Worm (Caenorhabditis elegans): ENCODE results near the gene tsp-17.

tsp-17 gene

ce11 chrX:3671998-3672397 lies 9.0 kb upstream of the tsp-17 start, which contains the start of gene C02F12.5:
C02F12.5 (minus strand) TSS chrX:3672098.
- TF ChIP-seq ceh-83 (GFP tag; optimal IDR thresholded peaks at IDR 0.05) (no peak), mep-1 (tag; optimal IDR thresholded peaks at IDR 0.05) (no peak), unc-120 (tag; optimal IDR thresholded peaks at IDR 0.05; ENCODE audit: poor library complexity, severe bottlenecking) (no peak), nhr-76 (tag; optimal IDR thresholded peaks at IDR 0.05) (no peak), nhr-237 (tag; optimal IDR thresholded peaks at IDR 0.05) (no peak), nhr-28 (tag; optimal IDR thresholded peaks at IDR 0.05) (no peak), bed-3 (GFP tag; optimal IDR thresholded peaks at IDR 0.05) (no peak), snpc-4 (tag; optimal IDR thresholded peaks at IDR 0.05) (no peak), unc-39 (tag; optimal IDR thresholded peaks at IDR 0.05) (no peak), M03D4.4 (tag; optimal IDR thresholded peaks at IDR 0.05) (no peak), drap-1 (GFP tag; optimal IDR thresholded peaks at IDR 0.05) (no peak), elt-3 (tag; optimal IDR thresholded peaks at IDR 0.05) (no peak)

ce11 chrX:3673584-3674108 lies 7.3 kb upstream of the tsp-17 start, which contains the start of gene ceh-63:
ceh-63 (minus strand) TSS chrX:3674058.
- TF ChIP-seq drap-1 (GFP tag; optimal IDR thresholded peaks at IDR 0.05) (no peak), ceh-39 (tag; optimal IDR thresholded peaks at IDR 0.05) (no peak), nhr-237 (tag; optimal IDR thresholded peaks at IDR 0.05) (no peak), elt-1 (tag; optimal IDR thresholded peaks at IDR 0.05; ENCODE audit: borderline replicate concordance, insufficient read depth) (no peak), ztf-11 (tag; optimal IDR thresholded peaks at IDR 0.05) (no peak), nhr-2 (tag; optimal IDR thresholded peaks at IDR 0.05) (no peak), nhr-28 (tag; optimal IDR thresholded peaks at IDR 0.05) (no peak), lin-13 (tag; optimal IDR thresholded peaks at IDR 0.05) (no peak), unc-62 (GFP tag; optimal IDR thresholded peaks at IDR 0.05) (no peak), lsy-2 (tag; optimal IDR thresholded peaks at IDR 0.05) (no peak)

- TF ChIP-seq nhr-76 (tag; optimal IDR thresholded peaks at IDR 0.05): no peak
- TF ChIP-seq ceh-83 (GFP tag; optimal IDR thresholded peaks at IDR 0.05): no peak
- TF ChIP-seq tbx-8 (GFP tag; optimal IDR thresholded peaks at IDR 0.05): no peak
- TF ChIP-seq pha-4 (tag; optimal IDR thresholded peaks at IDR 0.05): no peak
- peak; percentile 10 for TF ChIP-seq mep-1 (tag; optimal IDR thresholded peaks at IDR 0.05)
- peak; percentile 26 for TF ChIP-seq unc-62 (GFP tag; optimal IDR thresholded peaks at IDR 0.05)
- TF ChIP-seq elt-1 (tag; optimal IDR thresholded peaks at IDR 0.05; ENCODE audit: borderline replicate concordance, insufficient read depth): no peak
- no peak for TF ChIP-seq flh-1 (GFP tag; optimal IDR thresholded peaks at IDR 0.05)
- TF ChIP-seq ceh-43 (GFP tag; optimal IDR thresholded peaks at IDR 0.05): no peak
- TF ChIP-seq sem-2 (GFP tag; optimal IDR thresholded peaks at IDR 0.05): peak; percentile 23
- no peak for TF ChIP-seq zip-8 (tag; optimal IDR thresholded peaks at IDR 0.05)
- TF ChIP-seq ceh-39 (tag; optimal IDR thresholded peaks at IDR 0.05): peak; percentile 34
- no peak for TF ChIP-seq nhr-28 (tag; optimal IDR thresholded peaks at IDR 0.05)
- TF ChIP-seq nhr-12 (tag; optimal IDR thresholded peaks at IDR 0.05): no peak
- TF ChIP-seq unc-120 (tag; optimal IDR thresholded peaks at IDR 0.05; ENCODE audit: poor library complexity, severe bottlenecking): no peak
- no peak for TF ChIP-seq unc-39 (tag; optimal IDR thresholded peaks at IDR 0.05)
- TF ChIP-seq nhr-237 (tag; optimal IDR thresholded peaks at IDR 0.05): no peak
- TF ChIP-seq M03D4.4 (tag; optimal IDR thresholded peaks at IDR 0.05): peak; percentile 59
- TF ChIP-seq ztf-11 (tag; optimal IDR thresholded peaks at IDR 0.05): no peak
- no peak for TF ChIP-seq lsy-2 (tag; optimal IDR thresholded peaks at IDR 0.05)
- no peak for TF ChIP-seq snpc-4 (tag; optimal IDR thresholded peaks at IDR 0.05)
- peak; percentile 73 for TF ChIP-seq lin-32 (GFP tag; optimal IDR thresholded peaks at IDR 0.05)
- TF ChIP-seq ces-1 (GFP tag; optimal IDR thresholded peaks at IDR 0.05): no peak
- no peak for TF ChIP-seq nhr-2 (tag; optimal IDR thresholded peaks at IDR 0.05)
- TF ChIP-seq mab-5 (tag; optimal IDR thresholded peaks at IDR 0.05): no peak
- TF ChIP-seq sptf-1 (tag; optimal IDR thresholded peaks at IDR 0.05): peak; percentile 56
- TF ChIP-seq mls-2 (tag; optimal IDR thresholded peaks at IDR 0.05): peak; percentile 55
- TF ChIP-seq bed-3 (GFP tag; optimal IDR thresholded peaks at IDR 0.05): no peak
- TF ChIP-seq elt-3 (tag; optimal IDR thresholded peaks at IDR 0.05): no peak
- peak; percentile 53 for TF ChIP-seq ham-2 (GFP tag; optimal IDR thresholded peaks at IDR 0.05)
- TF ChIP-seq blmp-1 (tag; optimal IDR thresholded peaks at IDR 0.05): no peak
- TF ChIP-seq hlh-1 (tag; optimal IDR thresholded peaks at IDR 0.05): peak; percentile 0
- TF ChIP-seq cnd-1 (tag; optimal IDR thresholded peaks at IDR 0.05): peak; percentile 75
- peak; percentile 26 for TF ChIP-seq drap-1 (GFP tag; optimal IDR thresholded peaks at IDR 0.05)
- peak; percentile 38 for TF ChIP-seq lin-13 (tag; optimal IDR thresholded peaks at IDR 0.05)
Observed at ce11 chrX:3678507-3679175, 2.3 kb upstream of the tsp-17 start, which contains the start of gene tag-52. tag-52 (minus strand) TSS chrX:3678557.

Data from whole organism, mixed stage, embryonic.